Fruit fly (Drosophila melanogaster) whole organism, prepupa: ENCODE data around the gene nAChRbeta2.

ENCODE experiments used
- Blimp-1 ChIP-seq: fragments of 200-800 bp; sonication (Bioruptor generic); optimal IDR thresholded peaks from 3 replicates; lab custom pipeline; 2017; ENCODE audit warnings: missing biosample characterization, missing genetic modification characterization, mild to moderate bottlenecking, moderate library complexity, missing genetic modification reagents
- CG6276 ChIP-seq: fragments of 200-800 bp; sonication (Bioruptor generic); optimal IDR thresholded peaks from 2 replicates; lab custom pipeline; 2017; ENCODE audit warnings: missing biosample characterization, mild to moderate bottlenecking, missing genetic modification characterization
- CG6792 ChIP-seq: fragments of 200-800 bp; sonication (Bioruptor generic); optimal IDR thresholded peaks from 3 replicates; lab custom pipeline; 2016; ENCODE audit warnings: missing biosample characterization, missing genetic modification characterization
- CG8632 ChIP-seq: fragments of 200-800 bp; sonication (Bioruptor generic); optimal IDR thresholded peaks from 3 replicates; lab custom pipeline; 2016; ENCODE audit warnings: missing biosample characterization, missing genetic modification characterization
- Met ChIP-seq: fragments of 200-800 bp; sonication (Bioruptor generic); optimal IDR thresholded peaks from 3 replicates; lab custom pipeline; 2016; ENCODE audit warnings: missing biosample characterization, missing genetic modification characterization
- eg ChIP-seq: fragments of 200-800 bp; sonication (Bioruptor generic); IDR thresholded peaks from 3 replicates; pipeline ENCODE4 v1.3.6; 2022; ENCODE audit warnings: missing biosample characterization, missing genetic modification characterization

dm6 chr3R:24521313-24521712, 6.4 kb upstream of the nAChRbeta2 start:
- TF ChIP-seq eg (GFP tag; lab: Robert Waterston, UW) = no peak
- no peak for TF ChIP-seq Blimp-1 (GFP tag; lab: Kevin White, UChicago)
- TF ChIP-seq Met = no peak
- TF ChIP-seq CG6792 (GFP tag; lab: Kevin White, UChicago) = no peak
- no peak for TF ChIP-seq CG6276
- TF ChIP-seq CG8632 (GFP tag; lab: Kevin White, UChicago) = no peak
